Fruit fly (Drosophila melanogaster) whole organism, embryonic: Measurements from ENCODE around the gene AspRS-m.

ENCODE experiments used
- ATbp ChIP-seq: fragments of 200-800 bp; sonication (Bioruptor generic); optimal IDR thresholded peaks from 2 replicates; lab custom pipeline; 2017; ENCODE audit warnings: missing biosample characterization, mild to moderate bottlenecking, missing genetic modification characterization, missing genetic modification reagents
- Blimp-1 ChIP-seq: fragments of 200-800 bp; sonication (Bioruptor generic); optimal IDR thresholded peaks from 3 replicates; lab custom pipeline; 2018; ENCODE audit warnings: missing biosample characterization, missing genetic modification characterization, mild to moderate bottlenecking, moderate library complexity, missing genetic modification reagents
- C15 ChIP-seq: fragments of 200-800 bp; sonication (Bioruptor generic); IDR thresholded peaks from 3 replicates; pipeline ENCODE4 v1.3.6; 2022; ENCODE audit warnings: missing biosample characterization, missing genetic modification characterization
- Dfd ChIP-seq, 2 experiments: fragments of >200 bp; optimal IDR thresholded peaks; 2 replicates each; lab custom pipeline; 2017; ENCODE audit warnings: missing biosample characterization in 2 of 2, missing genetic modification characterization in 2 of 2
- Doc3 ChIP-seq: fragments of 200-800 bp; sonication (Bioruptor generic); IDR thresholded peaks from 3 replicates; pipeline ENCODE4 v1.3.6; 2022; ENCODE audit warnings: missing biosample characterization, missing genetic modification characterization; ENCODE audit not compliant: partially characterized antibody
- cas ChIP-seq: fragments of 200-800 bp; sonication (Bioruptor generic); IDR thresholded peaks from 2 replicates; pipeline ENCODE4 v1.3.6; 2022; ENCODE audit warnings: missing biosample characterization, missing genetic modification characterization
- nerfin-2 ChIP-seq: fragments of 200-800 bp; sonication (Bioruptor generic); IDR thresholded peaks from 2 replicates; pipeline ENCODE4 v1.3.6; 2022; ENCODE audit warnings: missing biosample characterization, missing genetic modification characterization; ENCODE audit not compliant: partially characterized antibody
- vfl ChIP-seq: fragments of 200-800 bp; sonication (Bioruptor generic); optimal IDR thresholded peaks from 2 replicates; lab custom pipeline; 2016; ENCODE audit warnings: missing biosample characterization, missing genetic modification characterization

dm6 chr2L:16859566-16859965 is 32.7 kb downstream of the AspRS-m start:
- TF ChIP-seq C15 (no peak), cas (GFP tag; lab: Robert Waterston, UW) (no peak), Dfd (GFP tag; optimal IDR thresholded peaks at IDR 0.05; lab: Kevin White, UChicago) (no peak), ATbp (GFP tag; lab: Kevin White, UChicago) (no peak), Blimp-1 (GFP tag; lab: Kevin White, UChicago) (peak; percentile 30), nerfin-2 (GFP tag; lab: Robert Waterston, UW) (no peak), vfl (GFP tag; lab: Kevin White, UChicago) (no peak), Doc3 (GFP tag; lab: Robert Waterston, UW) (no peak)
